Fruit fly (Drosophila melanogaster): ENCODE measurements around the gene Atg2.

Gene Atg2

DNA sequence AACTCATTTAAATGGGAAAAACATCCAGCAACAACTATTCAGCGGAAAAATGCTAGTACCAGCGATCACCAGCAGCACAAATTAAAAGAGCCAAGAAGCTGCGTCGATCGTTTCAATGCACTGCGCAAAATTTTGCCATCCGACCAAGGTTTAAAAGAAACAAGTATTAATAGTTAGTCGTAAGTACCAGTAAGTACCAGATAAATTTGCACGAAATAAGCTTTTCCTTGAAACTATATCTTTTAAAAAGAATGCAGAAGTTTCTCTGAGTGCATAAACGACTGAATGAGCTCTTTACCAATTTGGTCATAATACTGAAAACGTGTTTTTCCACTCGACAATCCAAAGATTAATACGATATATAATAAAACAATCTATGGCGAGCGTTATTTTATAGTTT, 40.9 kb upstream of the Atg2 start (continued):
- TF ChIP-seq fkh (GFP tag; optimal IDR thresholded peaks at IDR 0.05) (no peak), achi (GFP tag; optimal IDR thresholded peaks at IDR 0.05) (peak; percentile 36), CG6276 (GFP tag; optimal IDR thresholded peaks at IDR 0.05) (peak; percentile 64), spab (GFP tag; optimal IDR thresholded peaks at IDR 0.05) (no peak), acj6 (GFP tag; optimal IDR thresholded peaks at IDR 0.05) (peak; percentile 49), CG8119 (GFP tag; IDR thresholded peaks at IDR 0.05) (peak; percentile 64), Eip78C (GFP tag) (peak; percentile 72), Met (GFP tag; optimal IDR thresholded peaks at IDR 0.05) (peak; percentile 33), fd59A (GFP tag; optimal IDR thresholded peaks at IDR 0.05) (no peak), CG7368 (GFP tag; optimal IDR thresholded peaks at IDR 0.05) (no peak), lz (GFP tag; optimal IDR thresholded peaks at IDR 0.05) (peak; percentile 35), Blimp-1 (GFP tag; optimal IDR thresholded peaks at IDR 0.05) (no peak), Lpt (GFP tag; optimal IDR thresholded peaks at IDR 0.05) (peak; percentile 5), Hr38 (GFP tag; optimal IDR thresholded peaks at IDR 0.05) (no peak), esn (GFP tag; optimal IDR thresholded peaks at IDR 0.05) (no peak), eg (GFP tag; IDR thresholded peaks at IDR 0.05) (peak; percentile 89), CG8319 (GFP tag; optimal IDR thresholded peaks at IDR 0.05) (peak; percentile 2), ss (GFP tag; optimal IDR thresholded peaks at IDR 0.05) (no peak), Ets21C (GFP tag; optimal IDR thresholded peaks at IDR 0.05) (peak; percentile 10), topi (GFP tag; optimal IDR thresholded peaks at IDR 0.05) (peak; percentile 18), CG6854 (GFP tag; optimal IDR thresholded peaks at IDR 0.05) (no peak), CG31627 (GFP tag; optimal IDR thresholded peaks at IDR 0.05) (peak; percentile 52), vri (GFP tag; optimal IDR thresholded peaks at IDR 0.05) (no peak), CG6792 (GFP tag; optimal IDR thresholded peaks at IDR 0.05) (no peak), net (GFP tag; optimal IDR thresholded peaks at IDR 0.05) (peak; percentile 38), dsx (GFP tag; optimal IDR thresholded peaks at IDR 0.05; ENCODE audit: poor library complexity, severe bottlenecking) (no peak), CG8632 (GFP tag; optimal IDR thresholded peaks at IDR 0.05) (no peak), CG11294 (GFP tag; IDR thresholded peaks at IDR 0.05) (peak; percentile 61; the same call in 1 of the 2 replicates), CG10631 (GFP tag; optimal IDR thresholded peaks at IDR 0.05) (peak; percentile 41), CG9139 (GFP tag; optimal IDR thresholded peaks at IDR 0.05) (no peak), Smox (GFP tag; optimal IDR thresholded peaks at IDR 0.05) (peak; percentile 2), CG10669 (GFP tag; optimal IDR thresholded peaks at IDR 0.05) (peak; percentile 9), CG32006 (GFP tag; optimal IDR thresholded peaks at IDR 0.05) (peak; percentile 71), cyc (GFP tag; optimal IDR thresholded peaks at IDR 0.05) (no peak), CG6163 (GFP tag; IDR thresholded peaks at IDR 0.05) (peak; percentile 83), CG11762 (GFP tag; optimal IDR thresholded peaks at IDR 0.05; ENCODE audit: insufficient read depth) (peak; percentile 32)

- TF ChIP-seq achi (GFP tag; optimal IDR thresholded peaks at IDR 0.05) (peak; percentile 35), Sox14 (GFP tag; optimal IDR thresholded peaks at IDR 0.05) (peak; percentile 18), Hr39 (GFP tag; optimal IDR thresholded peaks at IDR 0.05) (peak; percentile 13), dsx (GFP tag; optimal IDR thresholded peaks at IDR 0.05; ENCODE audit: poor library complexity, severe bottlenecking) (no peak), acj6 (GFP tag; optimal IDR thresholded peaks at IDR 0.05) (peak; percentile 4), Sox102F (GFP tag; optimal IDR thresholded peaks at IDR 0.05) (no peak), Eip78C (GFP tag) (peak; percentile 33), Hr4 (GFP tag; optimal IDR thresholded peaks at IDR 0.05) (peak; percentile 56), fd59A (GFP tag; optimal IDR thresholded peaks at IDR 0.05) (no peak), Eip93F (GFP tag; optimal IDR thresholded peaks at IDR 0.05) (no peak), fd85E (GFP tag; optimal IDR thresholded peaks at IDR 0.05) (no peak), eg (GFP tag; IDR thresholded peaks at IDR 0.05) (peak; percentile 61; the same call in 1 of the 3 replicates), CG6276 (GFP tag; optimal IDR thresholded peaks at IDR 0.05) (peak; percentile 17), CG16779 (tag; optimal IDR thresholded peaks at IDR 0.05) (no peak), OdsH (GFP tag; optimal IDR thresholded peaks at IDR 0.05) (peak; percentile 50), Lpt (GFP tag; optimal IDR thresholded peaks at IDR 0.05) (no peak), CG32006 (GFP tag; optimal IDR thresholded peaks at IDR 0.05) (peak; percentile 66), svp (GFP tag) (peak; percentile 61), CG4318 (GFP tag; optimal IDR thresholded peaks at IDR 0.05) (peak; percentile 15), CG7368 (GFP tag; optimal IDR thresholded peaks at IDR 0.05) (no peak), CG6163 (GFP tag; IDR thresholded peaks at IDR 0.05) (no peak), dac (GFP tag; optimal IDR thresholded peaks at IDR 0.05) (no peak), CG6808 (GFP tag; optimal IDR thresholded peaks at IDR 0.05) (no peak), CG11762 (GFP tag; optimal IDR thresholded peaks at IDR 0.05; ENCODE audit: insufficient read depth) (no peak), CG10669 (GFP tag; optimal IDR thresholded peaks at IDR 0.05) (no peak)
These were observed 39.6 kb upstream of the Atg2 start for dm6 chr3L:2734363-2735160.
